Fruit fly (Drosophila melanogaster) whole organism, embryonic: ENCODE results near the gene CG8564.

Experiments
- Aef1 ChIP-seq: fragments of 200-800 bp; sonication (Bioruptor generic); IDR thresholded peaks from 3 replicates; pipeline ENCODE4 v1.3.6; 2022; ENCODE audit warnings: missing biosample characterization, missing genetic modification characterization
- CG10147 ChIP-seq: fragments of 200-800 bp; sonication (Bioruptor generic); optimal IDR thresholded peaks from 2 replicates; lab custom pipeline; 2019; ENCODE audit warnings: missing biosample characterization, mild to moderate bottlenecking, missing genetic modification characterization, moderate library complexity
- CG10274 ChIP-seq: fragments of 200-800 bp; sonication (Bioruptor generic); optimal IDR thresholded peaks from 3 replicates; lab custom pipeline; 2017; ENCODE audit warnings: missing biosample characterization, mild to moderate bottlenecking, missing genetic modification characterization
- CG10959 ChIP-seq: fragments of 200-800 bp; sonication (Bioruptor generic); IDR thresholded peaks from 2 replicates; pipeline ENCODE4 v1.3.6; 2022; ENCODE audit warnings: missing biosample characterization, missing genetic modification characterization
- CG11247 ChIP-seq: fragments of 200-800 bp; sonication (Bioruptor generic); IDR thresholded peaks from 2 replicates; pipeline ENCODE4 v1.3.6; 2022; ENCODE audit warnings: missing biosample characterization, missing genetic modification characterization
- CG11560 ChIP-seq: fragments of 200-800 bp; sonication (Bioruptor generic); IDR thresholded peaks from 3 replicates; pipeline ENCODE4 v1.3.6; 2022; ENCODE audit warnings: missing biosample characterization, missing genetic modification characterization
- CG17359 ChIP-seq: fragments of 200-800 bp; sonication (Bioruptor generic); optimal IDR thresholded peaks from 3 replicates; lab custom pipeline; 2018; ENCODE audit warnings: missing biosample characterization, mild to moderate bottlenecking, missing genetic modification characterization, moderate library complexity
- CG1792 ChIP-seq: fragments of 200-800 bp; sonication (Bioruptor generic); optimal IDR thresholded peaks from 2 replicates; lab custom pipeline; 2016; ENCODE audit warnings: missing biosample characterization, missing genetic modification characterization
- CG2875 ChIP-seq: fragments of 200-800 bp; sonication (Bioruptor generic); optimal IDR thresholded peaks from 2 replicates; lab custom pipeline; 2017; ENCODE audit warnings: missing biosample characterization, mild to moderate bottlenecking, missing genetic modification characterization, missing genetic modification reagents
- CG2889 ChIP-seq: fragments of 200-800 bp; sonication (Bioruptor generic); IDR thresholded peaks from 3 replicates; pipeline ENCODE4 v1.3.6; 2022; ENCODE audit warnings: missing biosample characterization, missing genetic modification characterization
- CG3407 ChIP-seq: fragments of 200-800 bp; sonication (Bioruptor generic); optimal IDR thresholded peaks from 2 replicates; lab custom pipeline; 2018; ENCODE audit warnings: missing biosample characterization, mild to moderate bottlenecking, missing genetic modification characterization
- CG34376 ChIP-seq: fragments of 200-800 bp; sonication (Bioruptor generic); optimal IDR thresholded peaks from 2 replicates; lab custom pipeline; 2018; ENCODE audit warnings: missing biosample characterization, mild to moderate bottlenecking, missing genetic modification characterization
- CG4820 ChIP-seq: fragments of 200-800 bp; sonication (Bioruptor generic); optimal IDR thresholded peaks from 3 replicates; lab custom pipeline; 2016; ENCODE audit warnings: missing biosample characterization, missing genetic modification characterization
- CG4854 ChIP-seq: fragments of 200-800 bp; sonication (Bioruptor generic); optimal IDR thresholded peaks from 2 replicates; lab custom pipeline; 2016; ENCODE audit warnings: missing biosample characterization, missing genetic modification characterization, inconsistent platforms
- CG7928 ChIP-seq: fragments of 200-800 bp; sonication (Bioruptor generic); optimal IDR thresholded peaks from 2 replicates; lab custom pipeline; 2017; ENCODE audit warnings: missing biosample characterization, mild to moderate bottlenecking, missing genetic modification characterization
- CG8281 ChIP-seq: fragments of 200-800 bp; sonication (Bioruptor generic); optimal IDR thresholded peaks from 2 replicates; lab custom pipeline; 2018; ENCODE audit warnings: missing biosample characterization, mild to moderate bottlenecking, missing genetic modification characterization, moderate library complexity
- CG8924 ChIP-seq: fragments of 200-800 bp; optimal IDR thresholded peaks from 3 replicates; lab custom pipeline; 2019; ENCODE audit warnings: missing biosample characterization, mild to moderate bottlenecking, missing genetic modification characterization, moderate library complexity
- CTCF ChIP-seq: fragments of 200-800 bp; sonication (Bioruptor generic); optimal IDR thresholded peaks from 2 replicates; lab custom pipeline; 2017; ENCODE audit warnings: missing biosample characterization, mild to moderate bottlenecking, missing genetic modification characterization, moderate library complexity
- Camta ChIP-seq: fragments of 200-800 bp; sonication (Bioruptor generic); optimal IDR thresholded peaks from 2 replicates; lab custom pipeline; 2016; ENCODE audit warnings: missing biosample characterization, missing genetic modification characterization
- CkIIα-i1 ChIP-seq: fragments of 200-800 bp; sonication (Bioruptor generic); IDR thresholded peaks from 2 replicates; pipeline ENCODE4 v1.3.6; 2022; ENCODE audit warnings: missing biosample characterization, missing genetic modification characterization
- CrebB ChIP-seq: fragments of 200-800 bp; sonication (Bioruptor generic); optimal IDR thresholded peaks from 3 replicates; lab custom pipeline; 2018; ENCODE audit warnings: missing biosample characterization, mild to moderate bottlenecking, missing genetic modification characterization
- D19B ChIP-seq: fragments of 200-800 bp; sonication (Bioruptor generic); optimal IDR thresholded peaks from 2 replicates; lab custom pipeline; 2017; ENCODE audit warnings: missing biosample characterization, mild to moderate bottlenecking, missing genetic modification characterization
- Dll ChIP-seq: fragments of 200-800 bp; sonication (Bioruptor generic); IDR thresholded peaks from 4 replicates; pipeline ENCODE4 v1.3.6; 2022; ENCODE audit warnings: missing biosample characterization, missing genetic modification characterization; ENCODE audit not compliant: partially characterized antibody
- Mrtf ChIP-seq: fragments of 200-800 bp; sonication (Bioruptor generic); IDR thresholded peaks from 3 replicates; pipeline ENCODE4 v1.3.6; 2022; ENCODE audit warnings: missing biosample characterization, missing genetic modification characterization
- Oaz ChIP-seq: fragments of 200-800 bp; sonication (Bioruptor generic); IDR thresholded peaks from 2 replicates; pipeline ENCODE4 v1.3.6; 2022; ENCODE audit warnings: missing biosample characterization, missing genetic modification characterization
- Ravus ChIP-seq: fragments of 200-800 bp; sonication (Bioruptor generic); IDR thresholded peaks from 2 replicates; pipeline ENCODE4 v1.3.6; 2022; ENCODE audit warnings: missing biosample characterization, missing genetic modification characterization
- Rfx ChIP-seq: fragments of 200-800 bp; sonication (Bioruptor generic); IDR thresholded peaks from 2 replicates; pipeline ENCODE4 v1.3.6; 2022; ENCODE audit warnings: missing biosample characterization, missing genetic modification characterization
- Rx ChIP-seq: fragments of 200-800 bp; sonication (Bioruptor generic); IDR thresholded peaks from 2 replicates; pipeline ENCODE4 v1.3.6; 2022; ENCODE audit warnings: missing biosample characterization, missing genetic modification characterization
- Scr ChIP-seq: fragments of 200-800 bp; sonication (Bioruptor generic); IDR thresholded peaks from 2 replicates; pipeline ENCODE4 v1.3.6; 2022; ENCODE audit warnings: missing biosample characterization, missing genetic modification characterization; ENCODE audit not compliant: partially characterized antibody
- Six4 ChIP-seq: fragments of 200-800 bp; sonication (Bioruptor generic); optimal IDR thresholded peaks from 2 replicates; lab custom pipeline; 2016; ENCODE audit warnings: missing biosample characterization, missing genetic modification characterization
- Taf1 ChIP-seq: fragments of 200-800 bp; sonication (Bioruptor generic); IDR thresholded peaks from 2 replicates; pipeline ENCODE4 v1.3.6; 2022; ENCODE audit warnings: missing biosample characterization, missing genetic modification characterization
- Xbp1 ChIP-seq: fragments of 200-800 bp; sonication (Bioruptor generic); optimal IDR thresholded peaks from 3 replicates; lab custom pipeline; 2016; ENCODE audit warnings: missing biosample characterization, mild to moderate bottlenecking, missing genetic modification characterization
- bbx ChIP-seq: fragments of 200-800 bp; sonication (Bioruptor generic); IDR thresholded peaks from 2 replicates; pipeline ENCODE4 v1.3.6; 2022; ENCODE audit warnings: missing biosample characterization, missing genetic modification characterization; ENCODE audit not compliant: partially characterized antibody
- cg ChIP-seq: fragments of 200-800 bp; sonication (Bioruptor generic); optimal IDR thresholded peaks from 3 replicates; lab custom pipeline; 2019; ENCODE audit warnings: missing biosample characterization, mild to moderate bottlenecking, missing genetic modification characterization, moderate library complexity
- crc ChIP-seq: fragments of 200-800 bp; sonication (Bioruptor generic); optimal IDR thresholded peaks from 2 replicates; lab custom pipeline; 2016; ENCODE audit warnings: missing biosample characterization, missing genetic modification characterization
- crol ChIP-seq: fragments of 200-800 bp; sonication (Bioruptor generic); IDR thresholded peaks from 2 replicates; pipeline ENCODE4 v1.3.6; 2022; ENCODE audit warnings: missing biosample characterization, missing genetic modification characterization
- fd3F ChIP-seq: fragments of 200-800 bp; sonication (Bioruptor generic); optimal IDR thresholded peaks from 2 replicates; lab custom pipeline; 2018; ENCODE audit warnings: missing biosample characterization, mild to moderate bottlenecking, missing genetic modification characterization, moderate library complexity
- fd96Cb ChIP-seq: fragments of 200-800 bp; sonication (Bioruptor generic); optimal IDR thresholded peaks from 2 replicates; lab custom pipeline; 2018; ENCODE audit warnings: missing biosample characterization, mild to moderate bottlenecking, missing genetic modification characterization, moderate library complexity
- grau ChIP-seq: fragments of 200-800 bp; optimal IDR thresholded peaks from 3 replicates; lab custom pipeline; 2019; ENCODE audit warnings: missing biosample characterization, mild to moderate bottlenecking, missing genetic modification characterization, moderate library complexity
- h ChIP-seq: fragments of >200 bp; optimal IDR thresholded peaks from 2 replicates; lab custom pipeline; 2017
- ind ChIP-seq: fragments of 200-800 bp; sonication (Bioruptor generic); optimal IDR thresholded peaks from 3 replicates; lab custom pipeline; 2016; ENCODE audit warnings: missing biosample characterization, missing genetic modification characterization
- lilli ChIP-seq: fragments of 200-800 bp; sonication (Bioruptor generic); optimal IDR thresholded peaks from 3 replicates; lab custom pipeline; 2016; ENCODE audit warnings: missing biosample characterization, missing genetic modification characterization
- row ChIP-seq: fragments of 200-800 bp; sonication (Bioruptor generic); IDR thresholded peaks from 3 replicates; pipeline ENCODE4 v1.3.6; 2022; ENCODE audit warnings: missing biosample characterization, missing genetic modification characterization
- scrt ChIP-seq: fragments of 200-800 bp; sonication (Bioruptor generic); optimal IDR thresholded peaks from 2 replicates; lab custom pipeline; 2018; ENCODE audit warnings: missing biosample characterization, mild to moderate bottlenecking, missing genetic modification characterization, moderate library complexity
- shn ChIP-seq: fragments of 200-800 bp; sonication (Bioruptor generic); optimal IDR thresholded peaks from 3 replicates; lab custom pipeline; 2016; ENCODE audit warnings: missing biosample characterization, missing genetic modification characterization
- sim ChIP-seq: fragments of 200-800 bp; sonication (Bioruptor generic); IDR thresholded peaks from 2 replicates; pipeline ENCODE4 v1.3.6; 2022; ENCODE audit warnings: missing biosample characterization, missing genetic modification characterization
- tap ChIP-seq: fragments of 200-800 bp; optimal IDR thresholded peaks from 3 replicates; lab custom pipeline; 2019; ENCODE audit warnings: missing biosample characterization, mild to moderate bottlenecking, missing genetic modification characterization, moderate library complexity
- trh ChIP-seq: fragments of 200-800 bp; sonication (Bioruptor generic); optimal IDR thresholded peaks from 2 replicates; lab custom pipeline; 2016; ENCODE audit warnings: missing biosample characterization, missing genetic modification characterization
- tup ChIP-seq: fragments of 200-800 bp; sonication (Bioruptor generic); optimal IDR thresholded peaks from 2 replicates; lab custom pipeline; 2016; ENCODE audit warnings: missing biosample characterization, mild to moderate bottlenecking, missing genetic modification characterization, moderate library complexity
- tx ChIP-seq: fragments of 200-800 bp; sonication (Bioruptor generic); optimal IDR thresholded peaks from 2 replicates; lab custom pipeline; 2016; ENCODE audit warnings: missing biosample characterization, missing genetic modification characterization

Gene CG8564

dm6 chr3L:7434715-7435653 lies 47.3 kb upstream of the CG8564 start, which contains the start of gene Rac2 (continued):
- TF ChIP-seq grau (peak; percentile 90), CG4854 (peak; percentile 17), scrt (no peak), Oaz (no peak), CG11247 (GFP tag; lab: Robert Waterston, UW) (0 out of 2 replicates have a peak, but pooled peaks have one; percentile 4), CG8924 (peak; percentile 13), Ravus (GFP tag; lab: Robert Waterston, UW) (no peak), CTCF (GFP tag; lab: Kevin White, UChicago) (no peak), Aef1 (GFP tag; lab: Robert Waterston, UW) (peak; percentile 74), CG10274 (GFP tag; lab: Kevin White, UChicago) (no peak), row (GFP tag; lab: Robert Waterston, UW) (peak; percentile 67), CG2889 (0 out of 3 replicates have a peak, but pooled peaks have one; percentile 22), CG10147 (GFP tag; lab: Kevin White, UChicago) (no peak), lilli (GFP tag; lab: Kevin White, UChicago) (peak; percentile 45), shn (GFP tag; lab: Kevin White, UChicago) (peak; percentile 85), D19B (GFP tag; lab: Kevin White, UChicago) (no peak), fd96Cb (tag; lab: Kevin White, UChicago) (no peak), Taf1 (no peak), CG7928 (GFP tag; lab: Kevin White, UChicago) (no peak), Rx (0 out of 2 replicates have a peak, but pooled peaks have one; percentile 16), CG8281 (tag; lab: Kevin White, UChicago) (no peak), tup (GFP tag; lab: Kevin White, UChicago) (no peak), Xbp1 (GFP tag; lab: Kevin White, UChicago) (peak; percentile 6), CG34376 (GFP tag; lab: Kevin White, UChicago) (peak; percentile 7), CkIIα-i1 (no peak), tap (tag; lab: Kevin White, UChicago) (no peak), trh (GFP tag; lab: Kevin White, UChicago) (no peak), Camta (GFP tag; lab: Kevin White, UChicago) (no peak), CG1792 (GFP tag; lab: Kevin White, UChicago) (no peak), ind (peak; percentile 3), Rfx (0 out of 2 replicates have a peak, but pooled peaks have one; percentile 9), CrebB (tag; lab: Kevin White, UChicago) (peak; percentile 11), Scr (GFP tag; lab: Robert Waterston, UW) (peak; percentile 51), bbx (GFP tag; lab: Robert Waterston, UW) (peak; percentile 54), h (lab: Kevin White, UChicago) (no peak), CG11560 (tag; lab: Robert Waterston, UW) (no peak), Dll (GFP tag; lab: Robert Waterston, UW) (peak; percentile 51; the same call in 2 of the 4 replicates), tx (GFP tag; lab: Kevin White, UChicago) (no peak), cg (peak; percentile 77), CG3407 (GFP tag; lab: Kevin White, UChicago) (no peak), CG10959 (GFP tag; lab: Robert Waterston, UW) (no peak), fd3F (no peak), CG4820 (no peak), Six4 (GFP tag; lab: Kevin White, UChicago) (no peak), Mrtf (no peak), CG17359 (tag; lab: Kevin White, UChicago) (no peak), sim (peak; percentile 44; the same call in 1 of the 2 replicates), CG2875 (GFP tag; lab: Kevin White, UChicago) (no peak), crc (GFP tag; lab: Kevin White, UChicago) (no peak), crol (GFP tag; lab: Robert Waterston, UW) (peak; percentile 48; the same call in 1 of the 2 replicates)
